Worm (Caenorhabditis elegans): ENCODE measurements around the gene fbxb-52.

The fbxb-52 gene

DNA sequence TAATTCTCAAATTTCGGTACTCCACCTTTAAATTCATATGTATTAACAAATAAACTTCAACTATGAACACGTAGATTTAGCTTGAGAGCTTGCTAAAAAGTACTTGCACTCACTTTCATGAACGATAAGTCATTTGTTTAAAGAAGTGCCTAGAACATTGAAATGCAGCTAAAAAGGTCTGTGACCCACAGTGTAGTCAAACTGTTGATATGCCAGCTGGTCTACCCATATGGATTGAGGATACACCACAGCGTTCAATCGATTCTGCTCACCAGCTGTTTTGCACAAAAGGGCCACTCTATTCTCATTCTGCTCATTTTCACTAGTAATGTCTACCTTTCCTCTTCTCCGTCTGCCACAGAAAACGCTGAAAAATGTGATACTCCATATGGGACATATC is 14.5 kb downstream of the fbxb-52 start, which contains the start of gene fbxb-43:
TSS of gene fbxb-43 (plus strand) at position 301 of the 400 bp plus-strand sequence.
- no peak for TF ChIP-seq ceh-58 (GFP tag; IDR thresholded peaks at IDR 0.05)
- TF ChIP-seq mcd-1 (GFP tag; IDR thresholded peaks at IDR 0.05), result no peak
- TF ChIP-seq attf-6 (GFP tag; IDR thresholded peaks at IDR 0.05), result no peak
- TF ChIP-seq lir-1 (GFP tag; conservative IDR thresholded peaks at IDR 0.05), result no peak
- no peak for TF ChIP-seq Y67H2A.10 (GFP tag; conservative IDR thresholded peaks at IDR 0.05)
- TF ChIP-seq lin-40 (tag; optimal IDR thresholded peaks at IDR 0.05), result no peak

DNA sequence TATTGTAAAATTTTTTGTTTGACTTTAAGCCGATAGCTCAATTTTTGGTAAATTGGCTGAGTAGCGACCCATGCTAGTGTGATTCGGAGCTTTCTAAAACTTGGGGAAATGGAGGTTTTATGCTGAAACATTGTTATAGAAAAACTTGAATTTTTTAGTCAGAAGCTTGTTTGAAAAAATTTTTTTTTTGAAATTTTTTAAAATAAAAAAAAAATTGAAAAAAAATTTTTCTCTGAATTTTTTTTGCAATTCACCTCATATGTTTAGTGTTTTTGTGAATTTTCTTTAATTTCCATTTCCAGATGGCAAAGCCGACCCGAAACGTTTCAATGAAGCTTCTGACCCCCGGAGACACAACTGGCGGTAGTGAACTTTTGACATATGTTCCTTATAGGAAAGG is 21.3 kb downstream of the fbxb-52 start, which contains the start of gene Y51H7BR.4:
TSS of gene Y51H7BR.4 (plus strand) at position 301 of the 400 bp plus-strand sequence.
- TF ChIP-seq B0336.3 (GFP tag; IDR thresholded peaks at IDR 0.05), result no peak
- no peak for TF ChIP-seq nfyb-1 (GFP tag; IDR thresholded peaks at IDR 0.05)
- TF ChIP-seq ztf-26 (tag; optimal IDR thresholded peaks at IDR 0.05), result no peak
- no peak for TF ChIP-seq Y53G8AR.9 (GFP tag; conservative IDR thresholded peaks at IDR 0.05)
- no peak for TF ChIP-seq madf-3 (GFP tag; IDR thresholded peaks at IDR 0.05)
- TF ChIP-seq hrde-1 (tag; optimal IDR thresholded peaks at IDR 0.05; ENCODE audit: borderline replicate concordance), result no peak
- no peak for TF ChIP-seq K11D2.4 (GFP tag; IDR thresholded peaks at IDR 0.05)
- no peak for TF ChIP-seq ekl-4 (GFP tag; IDR thresholded peaks at IDR 0.05)
- TF ChIP-seq unc-130 (GFP tag; optimal IDR thresholded peaks at IDR 0.05), result no peak
- no peak for TF ChIP-seq unc-62 (GFP tag; optimal IDR thresholded peaks at IDR 0.05)
- no peak for TF ChIP-seq dpff-1 (tag; optimal IDR thresholded peaks at IDR 0.05)
- no peak for TF ChIP-seq hmg-1.2 (GFP tag; IDR thresholded peaks at IDR 0.05)
- TF ChIP-seq Y53F4B.3 (GFP tag; IDR thresholded peaks at IDR 0.05), result no peak
- no peak for TF ChIP-seq dpl-1 (GFP tag; optimal IDR thresholded peaks at IDR 0.05)

DNA sequence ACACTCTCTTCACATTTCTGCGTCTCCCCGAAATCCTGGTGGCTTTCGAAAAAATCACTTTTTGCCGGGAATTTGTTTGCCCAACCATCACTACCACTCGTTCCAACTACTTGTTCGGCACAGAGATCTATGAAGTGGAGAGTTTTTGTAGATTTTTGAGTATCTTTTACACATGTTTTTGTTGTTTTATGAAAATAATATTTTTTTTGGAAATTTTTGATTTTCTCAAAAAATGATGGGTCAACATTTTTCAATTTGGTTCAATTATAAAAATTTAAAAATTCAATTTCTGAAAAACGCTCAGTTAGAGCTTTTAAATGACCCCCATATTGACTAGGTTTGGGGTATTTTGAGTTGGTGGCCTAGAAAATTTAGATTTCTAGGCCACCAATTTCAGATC is 24.9 kb downstream of the fbxb-52 start, which contains the start of gene Y51H7BR.7:
TSS of gene Y51H7BR.7 (minus strand) at position 101 of the 400 bp plus-strand sequence.
- TF ChIP-seq F10E7.11 (tag; optimal IDR thresholded peaks at IDR 0.05) (no peak), madf-10 (tag; optimal IDR thresholded peaks at IDR 0.05) (no peak), egl-44 (GFP tag; IDR thresholded peaks at IDR 0.05) (no peak), ztf-26 (tag; optimal IDR thresholded peaks at IDR 0.05) (no peak), unc-130 (GFP tag; optimal IDR thresholded peaks at IDR 0.05) (no peak), lsy-27 (tag; optimal IDR thresholded peaks at IDR 0.05; ENCODE audit: borderline replicate concordance, insufficient read depth) (no peak), D2030.7 (GFP tag; IDR thresholded peaks at IDR 0.05) (no peak), ccch-3 (GFP tag; optimal IDR thresholded peaks at IDR 0.05) (no peak), Y53G8AR.9 (GFP tag; conservative IDR thresholded peaks at IDR 0.05) (no peak), ceh-58 (GFP tag; IDR thresholded peaks at IDR 0.05) (no peak), bed-2 (GFP tag; IDR thresholded peaks at IDR 0.05) (no peak), madf-3 (GFP tag; IDR thresholded peaks at IDR 0.05) (no peak), ets-4 (GFP tag; optimal IDR thresholded peaks at IDR 0.05) (no peak), F52B5.7 (tag; optimal IDR thresholded peaks at IDR 0.05) (no peak), attf-6 (GFP tag; IDR thresholded peaks at IDR 0.05) (no peak), dpl-1 (GFP tag; optimal IDR thresholded peaks at IDR 0.05) (no peak)

DNA sequence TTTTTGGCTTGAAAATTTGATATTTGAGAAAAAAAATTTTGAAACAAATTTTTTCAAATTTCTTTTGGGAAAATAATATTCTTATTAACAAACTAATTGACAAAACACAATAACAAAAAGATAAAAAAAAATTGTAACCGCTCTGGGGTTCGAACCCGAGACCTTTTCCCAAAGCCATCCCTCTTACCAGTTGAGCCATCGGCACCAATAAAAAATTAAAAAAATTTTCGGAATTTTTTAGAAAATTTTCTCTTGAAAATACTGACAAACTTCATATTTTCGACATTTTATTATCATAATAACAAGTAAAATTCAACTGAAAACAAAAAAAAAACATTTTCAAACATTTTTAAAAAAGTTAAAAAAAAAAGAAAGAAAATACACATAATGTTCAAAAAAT is 28.4 kb downstream of the fbxb-52 start:
- TF ChIP-seq rpc-1 (optimal IDR thresholded peaks at IDR 0.05), result peak; percentile 23
- TF ChIP-seq rpc-1 (tag; optimal IDR thresholded peaks at IDR 0.05), result peak; percentile 65
- TF ChIP-seq tbx-9 (tag; optimal IDR thresholded peaks at IDR 0.05; ENCODE audit: borderline replicate concordance), result no peak
- no peak for TF ChIP-seq F10E7.11 (tag; optimal IDR thresholded peaks at IDR 0.05)
- no peak for TF ChIP-seq ztf-3 (GFP tag; optimal IDR thresholded peaks at IDR 0.05)
- TF ChIP-seq F57C9.4 (tag; optimal IDR thresholded peaks at IDR 0.05), result no peak
- peak; percentile 75 for TF ChIP-seq tbp1 (GFP tag; optimal IDR thresholded peaks at IDR 0.05)
- TF ChIP-seq ceh-79 (tag; optimal IDR thresholded peaks at IDR 0.05), result no peak
- no peak for TF ChIP-seq C06A6.2 (GFP tag; conservative IDR thresholded peaks at IDR 0.05)
- no peak for TF ChIP-seq hsf-1 (GFP tag; IDR thresholded peaks at IDR 0.05)
- TF ChIP-seq attf-6 (GFP tag; IDR thresholded peaks at IDR 0.05), result no peak
- TF ChIP-seq fkh-3 (tag; optimal IDR thresholded peaks at IDR 0.05), result no peak
- no peak for TF ChIP-seq K11D2.4 (GFP tag; IDR thresholded peaks at IDR 0.05)
- TF ChIP-seq atf-7 (tag; optimal IDR thresholded peaks at IDR 0.05), result no peak
- TF ChIP-seq egl-18 (GFP tag; IDR thresholded peaks at IDR 0.05), result no peak
